Worm (Caenorhabditis elegans) whole organism, L4/young adult: ENCODE results near the gene F31A3.3.

Experiments
- W03F9.2 ChIP-seq: fragments of 150-350 bp; optimal IDR thresholded peaks from 2 replicates; lab custom pipeline; 2014; ENCODE audit warnings: missing biosample characterization, missing genetic modification characterization
- dao-5 ChIP-seq: sonication (generic microtip); optimal IDR thresholded peaks from 2 replicates; lab custom pipeline; 2016; ENCODE audit warnings: missing genotype, missing genetic modification characterization, moderate library complexity, missing compliant biosample characterization
- him-1 ChIP-seq: sonication (generic microtip); optimal IDR thresholded peaks from 2 replicates; lab custom pipeline; 2016; ENCODE audit warnings: missing genotype, missing genetic modification reagents, missing genetic modification characterization, missing compliant biosample characterization

- TF ChIP-seq dao-5 (tag; lab: Kevin White, UChicago) (no peak), him-1 (tag; lab: Kevin White, UChicago) (peak; percentile 83), W03F9.2 (tag; lab: Kevin White, UChicago) (no peak)
These were observed 20.3 kb downstream of the F31A3.3 start, which contains the start of gene nhr-1 for ce11 chrX:17513507-17514113.
